Worm (Caenorhabditis elegans) whole organism, L4/young adult: ENCODE results near the gene C02F5.12.

Experiments
- dao-5 ChIP-seq: sonication (generic microtip); optimal IDR thresholded peaks from 2 replicates; lab custom pipeline; 2016; ENCODE audit warnings: missing genotype, missing genetic modification characterization, moderate library complexity, missing compliant biosample characterization
- him-1 ChIP-seq: sonication (generic microtip); optimal IDR thresholded peaks from 2 replicates; lab custom pipeline; 2016; ENCODE audit warnings: missing genotype, missing genetic modification reagents, missing genetic modification characterization, missing compliant biosample characterization

ce11 chrIII:8228916-8229315 lies 13.9 kb downstream of the C02F5.12 start:
- TF ChIP-seq him-1 (tag; lab: Kevin White, UChicago) (no peak), dao-5 (no peak)
